Fruit fly (Drosophila melanogaster): ENCODE results near the gene CG4199.

Gene CG4199

DNA sequence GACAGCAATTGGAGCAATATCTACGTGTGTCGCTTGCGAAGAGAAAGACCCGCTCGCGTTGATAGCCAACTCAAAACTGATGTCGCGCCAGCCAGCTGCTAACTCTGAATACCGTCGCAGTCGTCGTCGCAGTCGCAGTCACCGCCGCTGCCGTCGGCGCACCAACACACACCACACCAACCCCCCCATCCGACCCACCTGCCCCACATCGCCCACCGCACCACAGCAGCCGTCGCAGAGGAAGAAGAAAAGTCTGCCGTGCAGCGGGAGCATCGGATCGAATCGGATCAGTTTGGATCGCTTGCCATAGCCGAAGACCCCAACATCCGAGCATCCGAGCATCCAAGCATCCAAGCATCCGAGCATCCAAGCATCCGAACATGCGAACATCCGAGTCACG is 36.9 kb downstream of the CG4199 start (continued):
- no peak for TF ChIP-seq jumu (GFP tag; optimal IDR thresholded peaks at IDR 0.05)
- TF ChIP-seq slou (GFP tag; optimal IDR thresholded peaks at IDR 0.05) = no peak
- peak; percentile 16 for TF ChIP-seq MTF-1 (GFP tag; optimal IDR thresholded peaks at IDR 0.05; ENCODE audit: borderline replicate concordance)
- no peak for TF ChIP-seq CG11504 (tag; optimal IDR thresholded peaks at IDR 0.05)
- peak; percentile 17 for TF ChIP-seq chn (GFP tag; optimal IDR thresholded peaks at IDR 0.05)
- no peak for TF ChIP-seq insv (GFP tag; optimal IDR thresholded peaks at IDR 0.05)
- no peak for TF ChIP-seq shn (GFP tag; optimal IDR thresholded peaks at IDR 0.05)
- TF ChIP-seq Eip74EF (GFP tag; optimal IDR thresholded peaks at IDR 0.05) = no peak
- TF ChIP-seq D19A (tag; optimal IDR thresholded peaks at IDR 0.05) = no peak
- peak; percentile 89 for TF ChIP-seq CG10543 (GFP tag; optimal IDR thresholded peaks at IDR 0.05)
- peak; percentile 7 for TF ChIP-seq CG15514 (GFP tag; optimal IDR thresholded peaks at IDR 0.05)
- TF ChIP-seq CG8089 (GFP tag; optimal IDR thresholded peaks at IDR 0.05) = no peak
- no peak for TF ChIP-seq repo (GFP tag; optimal IDR thresholded peaks at IDR 0.05)
- no peak for TF ChIP-seq Bteb2 (GFP tag; optimal IDR thresholded peaks at IDR 0.05)
- peak; percentile 52; the same call in 1 of the 3 replicates for TF ChIP-seq CG6175 (GFP tag; IDR thresholded peaks at IDR 0.05)
- no peak for TF ChIP-seq CG10959 (GFP tag; IDR thresholded peaks at IDR 0.05)
- no peak for TF ChIP-seq Dp (GFP tag; optimal IDR thresholded peaks at IDR 0.05)
- TF ChIP-seq crp (GFP tag; optimal IDR thresholded peaks at IDR 0.05) = no peak
- no peak for TF ChIP-seq CG10209 (GFP tag; optimal IDR thresholded peaks at IDR 0.05)
- no peak for TF ChIP-seq tna (GFP tag; IDR thresholded peaks at IDR 0.05; ENCODE audit: partially characterized antibody)
- no peak for TF ChIP-seq inv (GFP tag; IDR thresholded peaks at IDR 0.05; ENCODE audit: partially characterized antibody)
- no peak for TF ChIP-seq CG8478 (optimal IDR thresholded peaks at IDR 0.05)
- TF ChIP-seq Atf-2 (GFP tag; optimal IDR thresholded peaks at IDR 0.05) = no peak
- TF ChIP-seq CG15073 (GFP tag; optimal IDR thresholded peaks at IDR 0.05) = no peak
- no peak for TF ChIP-seq CG8359 (GFP tag; optimal IDR thresholded peaks at IDR 0.05; ENCODE audit: borderline replicate concordance)
- no peak for TF ChIP-seq btn (GFP tag; optimal IDR thresholded peaks at IDR 0.05)
- TF ChIP-seq ase (GFP tag; IDR thresholded peaks at IDR 0.05) = no peak
- no peak for TF ChIP-seq run (tag; optimal IDR thresholded peaks at IDR 0.05)
- TF ChIP-seq CG18599 (GFP tag; optimal IDR thresholded peaks at IDR 0.05) = no peak

DNA sequence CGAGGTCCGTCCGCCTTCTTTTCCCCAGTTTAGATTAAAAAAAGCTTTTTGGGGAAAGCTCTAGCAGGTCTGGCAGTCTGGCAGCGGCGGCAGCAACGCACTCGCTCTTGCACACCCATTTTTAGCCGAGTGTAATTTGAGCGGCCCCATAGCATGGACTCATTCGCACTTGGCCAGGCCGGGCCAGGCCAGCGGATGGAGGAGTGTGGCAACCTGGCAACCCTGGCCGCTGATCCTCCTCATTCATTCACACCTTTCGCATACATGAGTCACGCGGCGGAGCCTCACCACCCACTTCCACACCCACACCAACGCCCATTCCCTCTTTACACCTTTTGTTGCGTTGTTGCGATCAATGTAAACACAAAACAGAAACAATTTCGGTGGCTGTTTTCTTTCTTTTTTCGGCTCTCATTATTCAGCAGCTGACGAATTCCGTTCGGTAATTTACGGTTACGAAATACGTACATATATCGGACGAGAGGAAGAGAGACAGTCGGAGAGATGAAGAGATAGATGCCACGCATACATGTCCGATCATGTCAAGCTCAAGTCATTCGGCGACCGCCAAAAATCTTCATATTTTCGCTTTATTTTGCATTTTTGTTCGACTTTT is 40.4 kb downstream of the CG4199 start:
- TF ChIP-seq CG10321 (GFP tag; IDR thresholded peaks at IDR 0.05) = peak; percentile 82
- TF ChIP-seq kay (GFP tag; optimal IDR thresholded peaks at IDR 0.05) = peak; percentile 64
- TF ChIP-seq chinmo (GFP tag; IDR thresholded peaks at IDR 0.05; ENCODE audit: partially characterized antibody) = 0 out of 4 replicates have a peak, but pooled peaks have one; percentile 48
- peak; percentile 34 for TF ChIP-seq Deaf1 (tag; optimal IDR thresholded peaks at IDR 0.05)
- TF ChIP-seq CG10543 (GFP tag; optimal IDR thresholded peaks at IDR 0.05) = peak; percentile 80
- TF ChIP-seq CG8290 (GFP tag; optimal IDR thresholded peaks at IDR 0.05) = no peak
- peak in 1 of 2 experiments; percentile 23 for TF ChIP-seq CG8290 (tag; optimal IDR thresholded peaks at IDR 0.05)
- TF ChIP-seq ci (GFP tag; IDR thresholded peaks at IDR 0.05) = 0 out of 3 replicates have a peak, but pooled peaks have one; percentile 25
- no peak for TF ChIP-seq CG3407 (GFP tag; optimal IDR thresholded peaks at IDR 0.05)
- peak; percentile 67 for TF ChIP-seq CG12769 (tag; optimal IDR thresholded peaks at IDR 0.05)
- TF ChIP-seq sr (GFP tag; IDR thresholded peaks at IDR 0.05) = peak; percentile 73
- peak in 1 of 2 experiments; percentile 59 for TF ChIP-seq Pdp1 (GFP tag; optimal IDR thresholded peaks at IDR 0.05)
- no peak for TF ChIP-seq Hand (GFP tag; optimal IDR thresholded peaks at IDR 0.05)
- TF ChIP-seq so (GFP tag; IDR thresholded peaks at IDR 0.05) = peak; percentile 92
- TF ChIP-seq mirr (GFP tag; optimal IDR thresholded peaks at IDR 0.05) = peak; percentile 9
- peak; percentile 73 for TF ChIP-seq Med (GFP tag)
- peak; percentile 29 for TF ChIP-seq ftz-f1 (GFP tag; optimal IDR thresholded peaks at IDR 0.05)
- peak; percentile 90 for TF ChIP-seq p53 (GFP tag; optimal IDR thresholded peaks at IDR 0.05)
- no peak for TF ChIP-seq CG6765 (GFP tag; optimal IDR thresholded peaks at IDR 0.05)
- TF ChIP-seq Adf1 (GFP tag; IDR thresholded peaks at IDR 0.05) = peak; percentile 41
- peak; percentile 84 for TF ChIP-seq sd (tag; optimal IDR thresholded peaks at IDR 0.05)
- TF ChIP-seq zfh2 (GFP tag; optimal IDR thresholded peaks at IDR 0.05) = no peak
- no peak for TF ChIP-seq Ptx1 (GFP tag; IDR thresholded peaks at IDR 0.05)

Measured in whole organism, embryonic.